Worm (Caenorhabditis elegans) whole organism, early embryonic: ENCODE measurements around the gene wago-4.

Experiments used
- ama-1 ChIP-seq: fragments of 150-350 bp; optimal IDR thresholded peaks from 2 replicates; lab custom pipeline; 2014
- ets-7 ChIP-seq: sonication (generic microtip); optimal IDR thresholded peaks from 2 replicates; lab custom pipeline; 2016; ENCODE audit warnings: missing genotype, missing genetic modification characterization, missing compliant biosample characterization
- scrt-1 ChIP-seq: fragments of 200-800 bp; sonication (Bioruptor generic); IDR thresholded peaks from 2 replicates; pipeline ENCODE4 v1.3.6; 2022; ENCODE audit warnings: missing genetic modification characterization, missing compliant biosample characterization
- tbx-37 ChIP-seq: fragments of 200-800 bp; sonication (Bioruptor generic); conservative IDR thresholded peaks from 2 replicates; pipeline ENCODE4 v1.3.6; 2022; ENCODE audit warnings: missing genetic modification reagents, missing genetic modification characterization, missing compliant biosample characterization
- tra-4 ChIP-seq: sonication (generic microtip); optimal IDR thresholded peaks from 2 replicates; lab custom pipeline; 2017; ENCODE audit warnings: missing genetic modification characterization, missing compliant biosample characterization

- TF ChIP-seq ama-1 (lab: Kevin White, UChicago), result no peak
- TF ChIP-seq ets-7, result no peak
- TF ChIP-seq tbx-37, result no peak
- no peak for TF ChIP-seq tra-4 (tag; lab: Kevin White, UChicago)
- TF ChIP-seq scrt-1, result no peak
Measured at ce11 chrII:12966274-12966673, 46.9 kb downstream of the wago-4 start.
